Worm (Caenorhabditis elegans) whole organism, young adult: ENCODE measurements around the gene thn-4.

ENCODE experiments used
- B0035.1 ChIP-seq: sonication (generic microtip); optimal IDR thresholded peaks from 2 replicates; lab custom pipeline; 2016; ENCODE audit warnings: missing genetic modification characterization, mild to moderate bottlenecking, missing compliant biosample characterization, missing genotype, missing genetic modification reagents
- C06A6.2 ChIP-seq: fragments of 200-800 bp; sonication (Bioruptor generic); conservative IDR thresholded peaks from 2 replicates; pipeline ENCODE4 v1.3.6; 2022; ENCODE audit warnings: missing genetic modification characterization, missing compliant biosample characterization
- F23B12.7 ChIP-seq: sonication (generic microtip); optimal IDR thresholded peaks from 2 replicates; lab custom pipeline; 2017; ENCODE audit warnings: missing genetic modification characterization, mild to moderate bottlenecking, missing compliant biosample characterization, antibody characterized with exemption, moderate library complexity; ENCODE audit not compliant: insufficient read depth
- F33H1.4 ChIP-seq: fragments of 200-800 bp; sonication (Bioruptor generic); IDR thresholded peaks from 2 replicates; pipeline ENCODE4 v1.3.6; 2022; ENCODE audit warnings: missing genetic modification reagents, missing genetic modification characterization, missing compliant biosample characterization
- F39B2.1 ChIP-seq: fragments of 200-800 bp; sonication (Bioruptor generic); IDR thresholded peaks from 2 replicates; pipeline ENCODE4 v1.3.6; 2022; ENCODE audit warnings: missing genetic modification reagents, missing genetic modification characterization, missing compliant biosample characterization
- F57A8.1 ChIP-seq: fragments of 200-800 bp; sonication (Bioruptor generic); optimal IDR thresholded peaks from 2 replicates; lab custom pipeline; 2018; ENCODE audit warnings: mild to moderate bottlenecking, missing genetic modification characterization, moderate library complexity, missing compliant biosample characterization
- F57C9.4 ChIP-seq: sonication (generic microtip); optimal IDR thresholded peaks from 2 replicates; lab custom pipeline; 2017; ENCODE audit warnings: mild to moderate bottlenecking, missing genetic modification characterization, missing compliant biosample characterization
- K11D2.4 ChIP-seq: fragments of 200-800 bp; sonication (Bioruptor generic); IDR thresholded peaks from 2 replicates; pipeline ENCODE4 v1.3.6; 2022; ENCODE audit warnings: missing genetic modification reagents, missing genetic modification characterization, missing compliant biosample characterization
- K12H6.12 ChIP-seq: fragments of 200-800 bp; sonication (Bioruptor generic); optimal IDR thresholded peaks from 2 replicates; lab custom pipeline; 2018; ENCODE audit warnings: mild to moderate bottlenecking, missing genetic modification characterization, missing compliant biosample characterization
- T07F8.4 ChIP-seq: sonication (generic microtip); optimal IDR thresholded peaks from 2 replicates; lab custom pipeline; 2016; ENCODE audit warnings: mild to moderate bottlenecking, missing genetic modification characterization, moderate library complexity, missing compliant biosample characterization
- T26A5.8 ChIP-seq: sonication (generic microtip); optimal IDR thresholded peaks from 2 replicates; lab custom pipeline; 2016; ENCODE audit warnings: missing genetic modification characterization, missing compliant biosample characterization
- Y53F4B.3 ChIP-seq: fragments of 200-800 bp; sonication (Bioruptor generic); IDR thresholded peaks from 2 replicates; pipeline ENCODE4 v1.3.6; 2022; ENCODE audit warnings: missing genetic modification reagents, missing genetic modification characterization, missing compliant biosample characterization
- Y53G8AR.9 ChIP-seq: fragments of 200-800 bp; sonication (Bioruptor generic); conservative IDR thresholded peaks from 2 replicates; pipeline ENCODE4 v1.3.6; 2022; ENCODE audit warnings: missing genetic modification reagents, missing genetic modification characterization, missing compliant biosample characterization
- ZK185.1 ChIP-seq: sonication (generic microtip); optimal IDR thresholded peaks from 2 replicates; lab custom pipeline; 2016; ENCODE audit warnings: mild to moderate bottlenecking, missing genetic modification characterization, missing compliant biosample characterization; ENCODE audit not compliant: poor library complexity, severe bottlenecking
- aptf-3 ChIP-seq: fragments of 200-800 bp; sonication (Bioruptor generic); IDR thresholded peaks from 2 replicates; pipeline ENCODE4 v1.3.6; 2022; ENCODE audit warnings: missing genetic modification characterization, missing compliant biosample characterization
- cebp-2 ChIP-seq: fragments of 200-800 bp; sonication (Bioruptor generic); IDR thresholded peaks from 2 replicates; pipeline ENCODE4 v1.3.6; 2022; ENCODE audit warnings: missing genetic modification characterization, missing compliant biosample characterization
- egl-18 ChIP-seq: fragments of 200-800 bp; sonication (Bioruptor generic); IDR thresholded peaks from 2 replicates; pipeline ENCODE4 v1.3.6; 2022; ENCODE audit warnings: missing genetic modification reagents, missing genetic modification characterization, missing compliant biosample characterization
- hlh-12 ChIP-seq: sonication (generic microtip); optimal IDR thresholded peaks from 2 replicates; lab custom pipeline; 2016; ENCODE audit warnings: missing genetic modification characterization, missing compliant biosample characterization
- hlh-26 ChIP-seq: fragments of 200-800 bp; sonication (Bioruptor generic); conservative IDR thresholded peaks from 2 replicates; pipeline ENCODE4 v1.3.6; 2022; ENCODE audit warnings: missing genetic modification reagents, missing genetic modification characterization, missing compliant biosample characterization
- let-607 ChIP-seq, 2 experiments: fragments of 200-800 bp in 1 of 2; sonication (Bioruptor generic) in 1 of 2; sonication (generic microtip) in 1 of 2; optimal IDR thresholded peaks; 2 replicates each; lab custom pipeline; 2016 to 2018; ENCODE audit warnings: mild to moderate bottlenecking in 2 of 2, missing compliant biosample characterization in 2 of 2, missing genetic modification characterization in 2 of 2, moderate library complexity in 2 of 2, missing genotype in 1 of 2
- lin-26 ChIP-seq: fragments of 200-800 bp; sonication (Bioruptor generic); IDR thresholded peaks from 2 replicates; pipeline ENCODE4 v1.3.6; 2022; ENCODE audit warnings: missing genetic modification reagents, missing genetic modification characterization, missing compliant biosample characterization
- lir-1 ChIP-seq: fragments of 200-800 bp; sonication (Bioruptor generic); conservative IDR thresholded peaks from 2 replicates; pipeline ENCODE4 v1.3.6; 2022; ENCODE audit warnings: missing genetic modification reagents, missing genetic modification characterization, missing compliant biosample characterization
- lsl-1 ChIP-seq: fragments of 200-800 bp; sonication (Bioruptor generic); optimal IDR thresholded peaks from 2 replicates; lab custom pipeline; 2018; ENCODE audit warnings: mild to moderate bottlenecking, missing genetic modification characterization, moderate library complexity, missing compliant biosample characterization
- nhr-120 ChIP-seq: fragments of 200-800 bp; sonication (Bioruptor generic); IDR thresholded peaks from 2 replicates; pipeline ENCODE4 v1.3.6; 2022; ENCODE audit warnings: missing genetic modification characterization, missing compliant biosample characterization
- nhr-179 ChIP-seq: sonication (generic microtip); optimal IDR thresholded peaks from 2 replicates; lab custom pipeline; 2016; ENCODE audit warnings: mild to moderate bottlenecking, missing genetic modification characterization, missing compliant biosample characterization
- rcor-1 ChIP-seq: fragments of 200-800 bp; sonication (Bioruptor generic); IDR thresholded peaks from 2 replicates; pipeline ENCODE4 v1.3.6; 2022; ENCODE audit warnings: missing genetic modification reagents, missing genetic modification characterization, missing compliant biosample characterization
- rpc-1 ChIP-seq, 2 experiments: fragments of 150-350 bp in 1 of 2; sonication (generic microtip) in 1 of 2; optimal IDR thresholded peaks; 2 replicates each; lab custom pipeline; 2014 to 2018; ENCODE audit warnings: missing biosample characterization in 1 of 2, missing genetic modification characterization in 1 of 2, missing genetic modification reagents in 1 of 2, missing genotype in 1 of 2
- somi-1 ChIP-seq: fragments of 200-800 bp; sonication (Bioruptor generic); optimal IDR thresholded peaks from 2 replicates; lab custom pipeline; 2018; ENCODE audit warnings: mild to moderate bottlenecking, missing genetic modification characterization, missing compliant biosample characterization
- sptf-2 ChIP-seq: fragments of 200-800 bp; sonication (Bioruptor generic); optimal IDR thresholded peaks from 2 replicates; lab custom pipeline; 2018; ENCODE audit warnings: mild to moderate bottlenecking, missing genetic modification characterization, missing compliant biosample characterization
- tbx-9 ChIP-seq: sonication (generic microtip); optimal IDR thresholded peaks from 2 replicates; lab custom pipeline; 2016; ENCODE audit warnings: borderline replicate concordance, missing genetic modification characterization, inconsistent platforms, missing compliant biosample characterization
- tlf-1 ChIP-seq: fragments of 200-800 bp; sonication (Bioruptor generic); optimal IDR thresholded peaks from 2 replicates; lab custom pipeline; 2018; ENCODE audit warnings: mild to moderate bottlenecking, missing genetic modification characterization, missing compliant biosample characterization
- unc-62 ChIP-seq: fragments of 150-350 bp; optimal IDR thresholded peaks from 2 replicates; lab custom pipeline; 2014; ENCODE audit warnings: missing biosample characterization, missing genetic modification reagents, missing genetic modification characterization
- ztf-26 ChIP-seq: sonication (generic microtip); optimal IDR thresholded peaks from 2 replicates; lab custom pipeline; 2017; ENCODE audit warnings: missing genetic modification characterization, missing compliant biosample characterization
- ztf-28 ChIP-seq: fragments of 200-800 bp; sonication (Bioruptor generic); IDR thresholded peaks from 2 replicates; pipeline ENCODE4 v1.3.6; 2022; ENCODE audit warnings: missing genetic modification reagents, missing genetic modification characterization, missing compliant biosample characterization

thn-4 gene

DNA sequence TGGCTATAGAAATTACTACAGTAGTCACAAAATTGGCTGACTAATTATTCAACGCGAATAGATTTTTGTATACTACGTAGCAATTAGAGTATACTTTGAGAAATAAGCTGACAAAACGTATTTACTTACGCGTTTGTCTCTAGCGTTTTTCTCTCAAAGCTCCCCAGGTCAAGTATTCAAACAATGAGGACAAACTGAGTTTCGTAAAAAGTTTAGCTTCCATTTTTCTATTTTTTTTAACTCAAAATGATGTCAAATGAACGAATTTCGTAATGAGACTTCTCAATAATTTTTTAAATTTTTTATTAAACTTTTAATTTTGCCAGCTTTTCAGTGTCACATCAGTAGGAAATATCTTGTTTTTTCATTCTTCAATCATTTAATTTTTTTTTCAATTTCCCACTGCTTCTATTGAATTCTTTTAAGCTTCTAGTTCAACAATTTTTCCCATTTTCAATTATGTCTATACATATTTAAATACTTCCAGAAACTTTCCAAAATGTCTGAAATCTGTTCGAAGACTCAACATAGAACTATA is 17.6 kb upstream of the thn-4 start, which contains the start of the genes ifas-2 and fbxa-44:
Gene ifas-2, minus strand, starts transcription at position 101 of the 538 bp plus-strand sequence.
Gene fbxa-44, plus strand, starts transcription at position 488 of the 538 bp plus-strand sequence.
- no peak for TF ChIP-seq somi-1

DNA sequence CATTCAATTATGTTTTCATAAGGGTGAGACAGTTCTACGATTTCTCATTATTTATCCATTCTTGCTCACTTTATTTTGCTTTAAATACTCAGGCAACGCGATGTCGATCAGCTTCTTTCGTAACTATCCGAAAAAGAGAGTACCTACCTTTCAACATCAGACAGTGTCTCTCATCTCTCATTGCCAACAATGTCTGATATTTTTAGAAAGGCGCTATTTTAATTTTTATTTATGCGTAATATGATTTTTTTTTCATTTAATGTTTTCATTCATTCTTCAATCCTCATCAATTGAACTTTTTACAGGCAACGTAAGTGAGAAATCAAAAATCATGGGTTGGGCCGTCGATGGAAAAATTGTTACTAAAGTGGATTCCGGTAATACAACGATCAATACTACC is 13.5 kb upstream of the thn-4 start, which contains the start of gene F09C6.13:
Gene F09C6.13, plus strand, starts transcription at position 301 of the 400 bp plus-strand sequence.
- TF ChIP-seq tbx-9 (tag; lab: Kevin White, UChicago), result no peak
- TF ChIP-seq unc-62, result no peak
- TF ChIP-seq ZK185.1 (tag; lab: Kevin White, UChicago), result no peak
- no peak for TF ChIP-seq rpc-1 (optimal IDR thresholded peaks at IDR 0.05; lab: Kevin White, UChicago)
- no peak for TF ChIP-seq rpc-1 (tag; optimal IDR thresholded peaks at IDR 0.05; lab: Kevin White, UChicago)
- no peak for TF ChIP-seq lsl-1
- no peak for TF ChIP-seq egl-18 (GFP tag; lab: Robert Waterston, UW)
- no peak for TF ChIP-seq hlh-26 (GFP tag; lab: Robert Waterston, UW)
- no peak for TF ChIP-seq T07F8.4
- TF ChIP-seq C06A6.2 (GFP tag; lab: Robert Waterston, UW), result no peak
- TF ChIP-seq F33H1.4 (GFP tag; lab: Robert Waterston, UW), result no peak
- no peak for TF ChIP-seq rcor-1 (GFP tag; lab: Robert Waterston, UW)
- TF ChIP-seq lin-26 (GFP tag; lab: Robert Waterston, UW), result no peak
- no peak for TF ChIP-seq T26A5.8 (tag; lab: Kevin White, UChicago)
- no peak for TF ChIP-seq lir-1 (GFP tag; lab: Robert Waterston, UW)
- no peak for TF ChIP-seq nhr-179 (tag; lab: Kevin White, UChicago)
- TF ChIP-seq hlh-12 (tag; lab: Kevin White, UChicago), result no peak
- TF ChIP-seq cebp-2, result no peak
- no peak for TF ChIP-seq B0035.1
- TF ChIP-seq K12H6.12 (tag; lab: Kevin White, UChicago), result no peak
- no peak for TF ChIP-seq F57C9.4 (tag; lab: Kevin White, UChicago)

DNA sequence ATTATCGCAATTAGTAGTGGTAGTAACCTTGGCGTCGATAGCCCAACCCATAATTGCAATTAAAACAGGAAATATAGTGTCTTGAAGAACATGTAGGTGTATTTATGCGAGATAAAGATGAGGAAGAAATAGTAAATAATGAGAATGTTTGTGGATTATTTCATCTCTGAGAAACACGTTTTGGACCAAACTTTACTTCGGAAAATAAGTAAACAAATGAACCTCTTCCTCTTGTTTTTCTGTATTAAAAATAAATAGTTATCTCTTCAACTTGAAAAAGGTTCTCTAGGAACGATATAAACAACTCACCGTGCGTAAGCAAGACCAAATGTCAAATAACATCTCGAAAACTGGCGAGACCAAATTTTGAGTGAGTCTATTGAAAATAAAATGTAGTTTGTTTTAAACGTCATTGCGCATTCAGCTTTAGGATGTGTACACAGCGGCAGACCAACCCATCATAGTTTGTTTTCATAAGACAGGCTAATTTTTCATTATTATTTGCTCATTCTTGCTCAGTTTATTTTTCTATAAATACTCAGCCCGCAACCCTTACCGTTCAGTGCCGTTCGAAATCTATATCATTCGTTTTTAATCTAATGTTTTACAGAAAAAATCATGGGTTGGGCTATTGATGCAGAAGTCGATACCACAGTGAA is 11.1 kb upstream of the thn-4 start, which contains the start of the genes F09C6.11 and F09C6.12:
Gene F09C6.11, minus strand, starts transcription at position 51 of the 659 bp plus-strand sequence.
Gene F09C6.12, plus strand, starts transcription at position 609 of the 659 bp plus-strand sequence.
- TF ChIP-seq ztf-26 (no peak), Y53F4B.3 (no peak), sptf-2 (GFP tag; lab: Kevin White, UChicago) (no peak)

DNA sequence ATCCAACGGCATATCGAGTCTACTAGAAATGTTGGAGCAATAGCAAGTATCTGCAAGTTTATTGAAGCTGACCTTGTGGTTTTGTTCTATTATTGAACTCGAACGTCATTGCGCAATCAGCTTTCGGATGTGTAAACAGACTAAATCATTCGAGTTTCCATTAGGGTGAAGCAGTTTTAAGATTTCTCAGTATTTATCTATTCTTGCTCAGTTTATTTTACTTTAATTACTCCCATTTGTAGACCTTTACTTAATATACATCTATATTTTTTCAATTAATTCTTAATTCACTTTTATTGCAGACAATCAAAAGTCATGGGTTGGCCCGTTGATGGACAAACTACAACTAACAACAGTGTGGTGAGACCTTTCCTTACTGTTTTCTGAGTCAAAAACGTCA is 9.4 kb upstream of the thn-4 start, which contains the start of gene F09C6.14:
Gene F09C6.14, plus strand, starts transcription at position 301 of the 400 bp plus-strand sequence.
- TF ChIP-seq hlh-12 (tag; lab: Kevin White, UChicago) (no peak), aptf-3 (GFP tag; lab: Robert Waterston, UW) (no peak), F23B12.7 (tag; lab: Kevin White, UChicago) (no peak), ztf-28 (GFP tag; lab: Robert Waterston, UW) (no peak), F57A8.1 (GFP tag; lab: Kevin White, UChicago) (no peak), ZK185.1 (tag; lab: Kevin White, UChicago) (no peak), K11D2.4 (GFP tag; lab: Robert Waterston, UW) (no peak), Y53G8AR.9 (GFP tag; lab: Robert Waterston, UW) (no peak)

DNA sequence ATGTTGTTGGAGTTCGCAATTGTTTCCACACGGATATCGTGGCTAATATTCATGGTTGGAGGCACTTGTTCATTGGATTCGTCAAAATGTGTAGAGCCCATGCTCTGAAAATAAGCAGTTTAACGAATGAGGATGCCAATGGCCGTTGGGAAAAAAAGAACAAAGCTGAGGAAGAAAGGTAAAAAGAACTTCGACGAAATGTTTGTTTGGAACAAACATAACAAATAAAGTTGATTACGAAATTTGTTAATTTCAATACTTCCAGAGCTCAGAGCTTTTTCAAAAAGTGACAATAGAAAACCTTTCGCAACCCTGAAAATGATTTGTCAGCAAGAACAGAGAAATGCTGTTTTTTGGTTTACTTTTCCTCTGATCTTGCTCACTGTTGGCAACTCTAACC is 8.8 kb upstream of the thn-4 start, which contains the start of gene F09C6.3:
Gene F09C6.3, minus strand, starts transcription at position 101 of the 400 bp plus-strand sequence.
- TF ChIP-seq let-607 (tag; optimal IDR thresholded peaks at IDR 0.05; lab: Kevin White, UChicago) (no peak), F39B2.1 (GFP tag; lab: Robert Waterston, UW) (no peak), nhr-120 (GFP tag; lab: Robert Waterston, UW) (no peak), tlf-1 (GFP tag; lab: Kevin White, UChicago) (no peak), K11D2.4 (GFP tag; lab: Robert Waterston, UW) (no peak)
